Worm (Caenorhabditis elegans): ENCODE measurements around the gene nhr-3.

DNA sequence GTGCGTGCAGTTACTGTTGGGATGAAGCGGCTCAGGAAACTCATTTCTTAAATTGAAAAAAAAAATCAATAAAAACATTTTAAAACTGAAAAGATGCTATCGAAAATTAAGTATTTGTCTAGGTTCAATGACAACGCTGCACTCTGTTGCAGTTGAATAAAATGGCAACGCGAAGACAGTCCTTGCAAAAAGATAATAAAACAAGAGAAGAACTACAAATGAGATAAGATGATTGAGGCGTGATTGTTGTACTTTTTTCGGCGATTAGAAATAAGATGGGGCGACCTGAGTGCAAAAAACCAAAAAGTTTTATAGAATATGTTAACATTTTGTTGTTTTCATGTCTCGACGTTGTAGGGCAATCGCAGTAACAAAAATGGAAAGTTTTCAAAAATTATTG lies 43.3 kb upstream of the nhr-3 start, which contains the start of gene gcsh-1:
- no peak for TF ChIP-seq unc-39 (tag; optimal IDR thresholded peaks at IDR 0.05)
- peak; percentile 45 for TF ChIP-seq pqm-1 (tag; optimal IDR thresholded peaks at IDR 0.05)
